Fruit fly (Drosophila melanogaster) whole organism, prepupa: ENCODE results near the gene Plc21C.
A peak's percentile ranks its signal among the peaks of the same experiment; 100 is the strongest.

Experiments used
- CG32006 ChIP-seq: fragments of 200-800 bp; sonication (Bioruptor generic); optimal IDR thresholded peaks from 3 replicates; lab custom pipeline; 2017; ENCODE audit warnings: missing biosample characterization, mild to moderate bottlenecking, missing genetic modification characterization
- CG34406 ChIP-seq: fragments of 200-800 bp; sonication (Bioruptor generic); optimal IDR thresholded peaks from 3 replicates; lab custom pipeline; 2016; ENCODE audit warnings: missing biosample characterization, missing genetic modification characterization
- CG8119 ChIP-seq: fragments of 200-800 bp; sonication (Bioruptor generic); IDR thresholded peaks from 3 replicates; pipeline ENCODE4 v1.3.6; 2022; ENCODE audit warnings: missing biosample characterization, missing genetic modification characterization
- CG8632 ChIP-seq: fragments of 200-800 bp; sonication (Bioruptor generic); optimal IDR thresholded peaks from 3 replicates; lab custom pipeline; 2016; ENCODE audit warnings: missing biosample characterization, missing genetic modification characterization
- Ets96B ChIP-seq: fragments of 200-800 bp; optimal IDR thresholded peaks from 2 replicates; lab custom pipeline; 2019; ENCODE audit warnings: missing biosample characterization, mild to moderate bottlenecking, missing genetic modification characterization, moderate library complexity
- cyc ChIP-seq: fragments of 200-800 bp; sonication (Bioruptor generic); optimal IDR thresholded peaks from 3 replicates; lab custom pipeline; 2016; ENCODE audit warnings: missing biosample characterization, missing genetic modification characterization
- esn ChIP-seq: fragments of 200-800 bp; sonication (Bioruptor generic); optimal IDR thresholded peaks from 2 replicates; lab custom pipeline; 2016; ENCODE audit warnings: missing biosample characterization, mild to moderate bottlenecking, missing genetic modification characterization, moderate library complexity

DNA sequence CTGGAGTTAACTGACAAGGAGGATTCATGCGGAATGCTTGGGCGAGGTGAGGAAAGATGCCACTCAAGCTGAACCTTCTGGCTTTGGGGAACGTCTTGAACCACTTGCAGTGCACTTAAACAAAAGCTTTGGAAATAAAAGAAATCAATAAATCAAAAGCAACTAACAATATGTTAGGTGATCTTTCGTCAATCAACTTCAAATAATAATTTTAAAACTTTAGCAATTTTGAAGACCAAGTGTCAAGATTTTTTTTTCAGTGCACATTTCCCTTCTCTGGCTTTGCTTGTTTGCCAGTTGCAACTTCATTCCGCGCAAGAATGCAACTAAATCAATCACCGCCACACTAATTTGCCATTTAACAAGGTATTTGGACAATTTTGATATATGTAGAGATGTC lies 77.1 kb downstream of the Plc21C start:
- TF ChIP-seq Ets96B (tag; lab: Kevin White, UChicago) (peak; percentile 33), CG34406 (peak; percentile 46), cyc (GFP tag; lab: Kevin White, UChicago) (peak; percentile 69), CG8632 (GFP tag; lab: Kevin White, UChicago) (peak; percentile 22), CG8119 (GFP tag; lab: Robert Waterston, UW) (peak; percentile 46; the same call in 1 of the 3 replicates), CG32006 (peak; percentile 38), esn (peak; percentile 72)
